Fruit fly (Drosophila melanogaster) whole organism, embryonic: Measurements from ENCODE around the gene Srr.

Source experiments
- Adf1 ChIP-seq: fragments of 200-800 bp; sonication (Bioruptor generic); IDR thresholded peaks from 2 replicates; pipeline ENCODE4 v1.3.6; 2022; ENCODE audit warnings: missing biosample characterization, missing genetic modification characterization
- Bteb2 ChIP-seq: fragments of 200-800 bp; sonication (Bioruptor generic); optimal IDR thresholded peaks from 2 replicates; lab custom pipeline; 2016; ENCODE audit warnings: missing biosample characterization, missing genetic modification characterization
- CG10267 ChIP-seq: fragments of 200-800 bp; sonication (Bioruptor generic); optimal IDR thresholded peaks from 2 replicates; lab custom pipeline; 2018; ENCODE audit warnings: missing biosample characterization, mild to moderate bottlenecking, missing genetic modification characterization, moderate library complexity
- CG10366 ChIP-seq: fragments of 200-800 bp; sonication (Bioruptor generic); IDR thresholded peaks from 2 replicates; pipeline ENCODE4 v1.3.6; 2022; ENCODE audit warnings: missing biosample characterization, missing genetic modification characterization
- CG11093 ChIP-seq: fragments of 200-800 bp; sonication (Bioruptor generic); IDR thresholded peaks from 3 replicates; pipeline ENCODE4 v1.3.6; 2022; ENCODE audit warnings: missing biosample characterization, missing genetic modification characterization
- CG11398 ChIP-seq: fragments of 200-800 bp; sonication (Bioruptor generic); optimal IDR thresholded peaks from 2 replicates; lab custom pipeline; 2016; ENCODE audit warnings: missing biosample characterization, missing genetic modification characterization
- CG11695 ChIP-seq: fragments of 200-800 bp; sonication (Bioruptor generic); IDR thresholded peaks from 3 replicates; pipeline ENCODE4 v1.3.6; 2022; ENCODE audit warnings: missing biosample characterization, missing genetic modification characterization
- CG1233 ChIP-seq: fragments of 200-800 bp; sonication (Bioruptor generic); optimal IDR thresholded peaks from 4 replicates; lab custom pipeline; 2018; ENCODE audit warnings: missing biosample characterization, mild to moderate bottlenecking, missing genetic modification characterization
- CG12744 ChIP-seq: fragments of 200-800 bp; sonication (Bioruptor generic); optimal IDR thresholded peaks from 2 replicates; lab custom pipeline; 2016; ENCODE audit warnings: missing biosample characterization, missing genetic modification characterization
- CG12942 ChIP-seq: fragments of 200-800 bp; sonication (Bioruptor generic); optimal IDR thresholded peaks from 3 replicates; lab custom pipeline; 2016; ENCODE audit warnings: missing biosample characterization, missing genetic modification characterization
- CG13424 ChIP-seq: fragments of 200-800 bp; sonication (Bioruptor generic); optimal IDR thresholded peaks from 2 replicates; lab custom pipeline; 2019; ENCODE audit warnings: missing biosample characterization, mild to moderate bottlenecking, missing genetic modification characterization, moderate library complexity
- CG14710 ChIP-seq: fragments of 200-800 bp; sonication (Bioruptor generic); optimal IDR thresholded peaks from 3 replicates; lab custom pipeline; 2019; ENCODE audit warnings: missing biosample characterization, mild to moderate bottlenecking, missing genetic modification characterization, moderate library complexity
- CG16779 ChIP-seq: fragments of 200-800 bp; sonication (Bioruptor generic); IDR thresholded peaks from 2 replicates; pipeline ENCODE4 v1.3.6; 2022; ENCODE audit warnings: missing biosample characterization, missing genetic modification characterization
- CG17328 ChIP-seq: fragments of 200-800 bp; sonication (Bioruptor generic); IDR thresholded peaks from 2 replicates; pipeline ENCODE4 v1.3.6; 2022; ENCODE audit warnings: missing biosample characterization, missing genetic modification characterization
- CG17359 ChIP-seq: fragments of 200-800 bp; sonication (Bioruptor generic); optimal IDR thresholded peaks from 3 replicates; lab custom pipeline; 2018; ENCODE audit warnings: missing biosample characterization, mild to moderate bottlenecking, missing genetic modification characterization, moderate library complexity
- CG17385 ChIP-seq: fragments of 200-800 bp; sonication (Bioruptor generic); optimal IDR thresholded peaks from 3 replicates; lab custom pipeline; 2018; ENCODE audit warnings: missing biosample characterization, mild to moderate bottlenecking, missing genetic modification characterization
- CG2678 ChIP-seq: fragments of 200-800 bp; sonication (Bioruptor generic); optimal IDR thresholded peaks from 3 replicates; lab custom pipeline; 2019; ENCODE audit warnings: missing biosample characterization, mild to moderate bottlenecking, missing genetic modification characterization, moderate library complexity
- CG3995 ChIP-seq: fragments of 200-800 bp; sonication (Bioruptor generic); optimal IDR thresholded peaks from 3 replicates; lab custom pipeline; 2016; ENCODE audit warnings: missing biosample characterization, missing genetic modification characterization
- CG42726 ChIP-seq: fragments of 200-800 bp; sonication (Bioruptor generic); IDR thresholded peaks from 2 replicates; pipeline ENCODE4 v1.3.6; 2022; ENCODE audit warnings: missing biosample characterization, missing genetic modification characterization; ENCODE audit not compliant: partially characterized antibody
- CG4282 ChIP-seq: fragments of 200-800 bp; sonication (Bioruptor generic); optimal IDR thresholded peaks from 2 replicates; lab custom pipeline; 2016; ENCODE audit warnings: missing biosample characterization, missing genetic modification characterization
- CG4424 ChIP-seq: fragments of 200-800 bp; sonication (Bioruptor generic); optimal IDR thresholded peaks from 3 replicates; lab custom pipeline; 2016; ENCODE audit warnings: missing biosample characterization, missing genetic modification characterization
- CG6254 ChIP-seq: fragments of 200-800 bp; sonication (Bioruptor generic); optimal IDR thresholded peaks from 3 replicates; lab custom pipeline; 2017; ENCODE audit warnings: mild to moderate bottlenecking, missing biosample characterization, missing genetic modification reagents, missing genetic modification characterization
- CG7556 ChIP-seq: fragments of 200-800 bp; sonication (Bioruptor generic); optimal IDR thresholded peaks from 2 replicates; lab custom pipeline; 2017; ENCODE audit warnings: missing biosample characterization, mild to moderate bottlenecking, missing genetic modification characterization
- CG7745 ChIP-seq: fragments of 200-800 bp; sonication (Bioruptor generic); optimal IDR thresholded peaks from 2 replicates; lab custom pipeline; 2018; ENCODE audit warnings: missing biosample characterization, mild to moderate bottlenecking, missing genetic modification characterization, moderate library complexity
- CG9727 ChIP-seq: fragments of 200-800 bp; sonication (Bioruptor generic); optimal IDR thresholded peaks from 3 replicates; lab custom pipeline; 2017; ENCODE audit warnings: missing biosample characterization, mild to moderate bottlenecking, missing genetic modification characterization
- CrebB ChIP-seq: fragments of 200-800 bp; sonication (Bioruptor generic); optimal IDR thresholded peaks from 3 replicates; lab custom pipeline; 2018; ENCODE audit warnings: missing biosample characterization, mild to moderate bottlenecking, missing genetic modification characterization
- Dip2 ChIP-seq: fragments of 200-800 bp; sonication (Bioruptor generic); IDR thresholded peaks from 2 replicates; pipeline ENCODE4 v1.3.6; 2022; ENCODE audit warnings: missing biosample characterization, missing genetic modification characterization
- E2f2 ChIP-seq: fragments of 200-800 bp; sonication (Bioruptor generic); IDR thresholded peaks from 2 replicates; pipeline ENCODE4 v1.3.6; 2022; ENCODE audit warnings: missing biosample characterization, missing genetic modification characterization
- HmgD ChIP-seq: fragments of 200-800 bp; sonication (Bioruptor generic); optimal IDR thresholded peaks from 3 replicates; lab custom pipeline; 2016; ENCODE audit warnings: missing biosample characterization, missing genetic modification characterization
- Mrtf ChIP-seq: fragments of 200-800 bp; sonication (Bioruptor generic); IDR thresholded peaks from 3 replicates; pipeline ENCODE4 v1.3.6; 2022; ENCODE audit warnings: missing biosample characterization, missing genetic modification characterization
- NC2α ChIP-seq: fragments of 200-800 bp; sonication (Bioruptor generic); optimal IDR thresholded peaks from 2 replicates; lab custom pipeline; 2016; ENCODE audit warnings: missing biosample characterization, missing genetic modification characterization
- Nf-YC ChIP-seq: fragments of 200-800 bp; optimal IDR thresholded peaks from 3 replicates; lab custom pipeline; 2019; ENCODE audit warnings: missing biosample characterization, mild to moderate bottlenecking, missing genetic modification characterization, moderate library complexity
- Opbp ChIP-seq: fragments of 200-800 bp; sonication (Bioruptor generic); IDR thresholded peaks from 3 replicates; pipeline ENCODE4 v1.3.6; 2022; ENCODE audit warnings: missing biosample characterization, missing genetic modification characterization; ENCODE audit not compliant: partially characterized antibody
- Optix ChIP-seq: fragments of 200-800 bp; sonication (Bioruptor generic); IDR thresholded peaks from 3 replicates; pipeline ENCODE4 v1.3.6; 2022; ENCODE audit warnings: missing biosample characterization, missing genetic modification characterization
- Trl ChIP-seq, 3 experiments: fragments of >200 bp in 2 of 3; fragments of 200-800 bp in 1 of 3; sonication (Bioruptor generic) in 1 of 3; optimal IDR thresholded peaks; 2 replicates in 1 of 3; 3 replicates in 2 of 3; lab custom pipeline; 2016 to 2017; ENCODE audit warnings: missing biosample characterization in 1 of 3, missing genetic modification characterization in 1 of 3
- bbx ChIP-seq: fragments of 200-800 bp; sonication (Bioruptor generic); IDR thresholded peaks from 2 replicates; pipeline ENCODE4 v1.3.6; 2022; ENCODE audit warnings: missing biosample characterization, missing genetic modification characterization; ENCODE audit not compliant: partially characterized antibody
- eve ChIP-seq, 2 experiments: fragments of >200 bp; optimal IDR thresholded peaks; 2 replicates each; lab custom pipeline; 2017; ENCODE audit warnings: missing biosample characterization in 2 of 2, missing genetic modification characterization in 2 of 2
- fd3F ChIP-seq: fragments of 200-800 bp; sonication (Bioruptor generic); optimal IDR thresholded peaks from 2 replicates; lab custom pipeline; 2018; ENCODE audit warnings: missing biosample characterization, mild to moderate bottlenecking, missing genetic modification characterization, moderate library complexity
- fru ChIP-seq: fragments of >200 bp; optimal IDR thresholded peaks from 2 replicates; lab custom pipeline; 2017
- lilli ChIP-seq: fragments of 200-800 bp; sonication (Bioruptor generic); optimal IDR thresholded peaks from 3 replicates; lab custom pipeline; 2016; ENCODE audit warnings: missing biosample characterization, missing genetic modification characterization
- lmd ChIP-seq: fragments of 200-800 bp; sonication (Bioruptor generic); IDR thresholded peaks from 2 replicates; pipeline ENCODE4 v1.3.6; 2022; ENCODE audit warnings: missing biosample characterization, missing genetic modification characterization
- lola ChIP-seq, 3 experiments: fragments of >200 bp in 2 of 3; fragments of 200-800 bp in 1 of 3; sonication (Bioruptor generic) in 1 of 3; optimal IDR thresholded peaks; 2 replicates each; lab custom pipeline; 2017 to 2019; ENCODE audit warnings: missing biosample characterization in 3 of 3, missing genetic modification characterization in 3 of 3, mild to moderate bottlenecking in 1 of 3, moderate library complexity in 1 of 3
- nau ChIP-seq: fragments of 200-800 bp; sonication (Bioruptor generic); optimal IDR thresholded peaks from 3 replicates; lab custom pipeline; 2017; ENCODE audit warnings: missing biosample characterization, mild to moderate bottlenecking, missing genetic modification characterization, missing genetic modification reagents
- peb ChIP-seq: fragments of 200-800 bp; sonication (Bioruptor generic); IDR thresholded peaks from 2 replicates; pipeline ENCODE4 v1.3.6; 2022; ENCODE audit warnings: missing biosample characterization, missing genetic modification characterization
- pnt ChIP-seq: fragments of 200-800 bp; sonication (Bioruptor generic); optimal IDR thresholded peaks from 3 replicates; lab custom pipeline; 2016; ENCODE audit warnings: missing biosample characterization, missing genetic modification characterization
- pum ChIP-seq: fragments of 200-800 bp; sonication (Bioruptor generic); optimal IDR thresholded peaks from 2 replicates; lab custom pipeline; 2016; ENCODE audit warnings: missing biosample characterization, missing genetic modification characterization
- rib ChIP-seq: fragments of 200-800 bp; sonication (Bioruptor generic); IDR thresholded peaks from 2 replicates; pipeline ENCODE4 v1.3.6; 2022; ENCODE audit warnings: missing biosample characterization, missing genetic modification characterization
- sima ChIP-seq: fragments of 200-800 bp; sonication (Bioruptor generic); optimal IDR thresholded peaks from 2 replicates; lab custom pipeline; 2016; ENCODE audit warnings: missing biosample characterization, missing genetic modification characterization
- unpg ChIP-seq: fragments of 200-800 bp; sonication (Bioruptor generic); optimal IDR thresholded peaks from 3 replicates; lab custom pipeline; 2018; ENCODE audit warnings: missing biosample characterization, mild to moderate bottlenecking, missing genetic modification characterization, moderate library complexity
- vvl ChIP-seq: fragments of 200-800 bp; sonication (Bioruptor generic); IDR thresholded peaks from 2 replicates; pipeline ENCODE4 v1.3.6; 2022; ENCODE audit warnings: missing biosample characterization, missing genetic modification characterization

The Srr gene

dm6 chr3R:9347702-9348378 is 17.4 kb upstream of the Srr start (continued):
- no peak for TF ChIP-seq CG17328 (GFP tag; lab: Robert Waterston, UW)
- TF ChIP-seq unpg (GFP tag; lab: Kevin White, UChicago) = no peak
- no peak for TF ChIP-seq CG11398
- TF ChIP-seq CG10366 (GFP tag; lab: Robert Waterston, UW) = no peak
- TF ChIP-seq CrebB = no peak
- TF ChIP-seq CG42726 (GFP tag; lab: Robert Waterston, UW) = no peak
- TF ChIP-seq fd3F (GFP tag; lab: Kevin White, UChicago) = no peak
- TF ChIP-seq peb (GFP tag; lab: Robert Waterston, UW) = 0 out of 2 replicates have a peak, but pooled peaks have one; percentile 9
- TF ChIP-seq CG4282 (GFP tag; lab: Kevin White, UChicago) = no peak
- no peak for TF ChIP-seq CG7556 (GFP tag; lab: Kevin White, UChicago)
- no peak for TF ChIP-seq CG7745 (tag; lab: Kevin White, UChicago)
- peak in 1 of 2 experiments; percentile 11 for TF ChIP-seq Trl (optimal IDR thresholded peaks at IDR 0.05; lab: Kevin White, UChicago)
- TF ChIP-seq Trl (GFP tag; optimal IDR thresholded peaks at IDR 0.05; lab: Kevin White, UChicago) = no peak
- TF ChIP-seq Optix (GFP tag; lab: Robert Waterston, UW) = no peak
- TF ChIP-seq CG10267 = peak; percentile 20
- no peak for TF ChIP-seq bbx (GFP tag; lab: Robert Waterston, UW)
- no peak for TF ChIP-seq Nf-YC (tag; lab: Kevin White, UChicago)
- TF ChIP-seq E2f2 (GFP tag; lab: Robert Waterston, UW) = peak; percentile 10; the same call in 1 of the 2 replicates
- TF ChIP-seq CG2678 (tag; lab: Kevin White, UChicago) = peak; percentile 20
- 0 out of 2 replicates have a peak, but pooled peaks have one; percentile 9 for TF ChIP-seq lmd (GFP tag; lab: Robert Waterston, UW)
- no peak for TF ChIP-seq CG1233
- no peak for TF ChIP-seq Adf1 (GFP tag; lab: Robert Waterston, UW)
- TF ChIP-seq eve (GFP tag; optimal IDR thresholded peaks at IDR 0.05; lab: Kevin White, UChicago) = no peak
- TF ChIP-seq CG11695 (GFP tag; lab: Robert Waterston, UW) = no peak
- no peak for TF ChIP-seq rib
- peak in 1 of 3 experiments; percentile 48 for TF ChIP-seq lola (GFP tag; optimal IDR thresholded peaks at IDR 0.05; lab: Kevin White, UChicago)
- no peak for TF ChIP-seq CG6254
- TF ChIP-seq CG14710 = peak; percentile 5
- no peak for TF ChIP-seq sima (GFP tag; lab: Kevin White, UChicago)
- no peak for TF ChIP-seq pnt (GFP tag; lab: Kevin White, UChicago)
- TF ChIP-seq CG3995 = no peak
- no peak for TF ChIP-seq CG11093 (GFP tag; lab: Robert Waterston, UW)
- TF ChIP-seq nau (GFP tag; lab: Kevin White, UChicago) = no peak
- no peak for TF ChIP-seq CG17385 (GFP tag; lab: Kevin White, UChicago)
- TF ChIP-seq lilli (GFP tag; lab: Kevin White, UChicago) = peak; percentile 40
- no peak for TF ChIP-seq pum (GFP tag; lab: Kevin White, UChicago)
- TF ChIP-seq vvl = no peak
- no peak for TF ChIP-seq fru (lab: Kevin White, UChicago)
- TF ChIP-seq CG4424 (GFP tag; lab: Kevin White, UChicago) = peak; percentile 43
- TF ChIP-seq Mrtf = no peak
- peak; percentile 67 for TF ChIP-seq CG9727 (GFP tag; lab: Kevin White, UChicago)
- no peak for TF ChIP-seq CG17359
- no peak for TF ChIP-seq Opbp (GFP tag; lab: Robert Waterston, UW)
- no peak for TF ChIP-seq CG16779
- no peak for TF ChIP-seq CG13424 (tag; lab: Kevin White, UChicago)
- TF ChIP-seq HmgD = no peak
- TF ChIP-seq CG12942 (GFP tag; lab: Kevin White, UChicago) = no peak
- TF ChIP-seq Dip2 (GFP tag; lab: Robert Waterston, UW) = no peak
- TF ChIP-seq NC2α (GFP tag; lab: Kevin White, UChicago) = no peak
- no peak for TF ChIP-seq CG12744 (GFP tag; lab: Kevin White, UChicago)
- no peak for TF ChIP-seq Bteb2 (GFP tag; lab: Kevin White, UChicago)
